Worm (Caenorhabditis elegans): ENCODE data around the gene hpo-34.

Gene hpo-34

DNA sequence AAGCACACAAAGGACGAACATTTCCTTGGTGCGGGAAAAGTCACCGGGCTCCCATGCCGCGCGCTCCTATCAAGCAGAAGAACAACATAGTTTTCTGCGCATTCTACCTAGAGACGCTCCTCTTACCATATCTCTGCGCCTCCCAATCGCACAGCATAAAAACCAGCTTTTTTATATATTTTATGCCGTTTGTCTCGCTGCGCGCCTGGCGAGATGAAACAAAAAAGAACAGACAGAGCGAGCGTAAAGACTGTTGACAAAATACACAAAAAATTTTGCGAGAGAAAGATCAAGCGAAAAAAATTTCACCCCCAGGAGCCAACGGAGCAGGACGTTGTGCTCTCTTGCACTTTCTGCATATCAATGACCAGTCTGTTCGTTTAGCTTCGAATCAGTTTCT, 41.1 kb downstream of the hpo-34 start:
- no peak for TF ChIP-seq unc-55 (GFP tag; optimal IDR thresholded peaks at IDR 0.05)
- no peak for TF ChIP-seq sox-4 (tag; optimal IDR thresholded peaks at IDR 0.05)
- TF ChIP-seq Y22D7AL.16 (tag; optimal IDR thresholded peaks at IDR 0.05): no peak
- no peak for TF ChIP-seq pag-3 (tag; optimal IDR thresholded peaks at IDR 0.05; ENCODE audit: borderline replicate concordance)

DNA sequence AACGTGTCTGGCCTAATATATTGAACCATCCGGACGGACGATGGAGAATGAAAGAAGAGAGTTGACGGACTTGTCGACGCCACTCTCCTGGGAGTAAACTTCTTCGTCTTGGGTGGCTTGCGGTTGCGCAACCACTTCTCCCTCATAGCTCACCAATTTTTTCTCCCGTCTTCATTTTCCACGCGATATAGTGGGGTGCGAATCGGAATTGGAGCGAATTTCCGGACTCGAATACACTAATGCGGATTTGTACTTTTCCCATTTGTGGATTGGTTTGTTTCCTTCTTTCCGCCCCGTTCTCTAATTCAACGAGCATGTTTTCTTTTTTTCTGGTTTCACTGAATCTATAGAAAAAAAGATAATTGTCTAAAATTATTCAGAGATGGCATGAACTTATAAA, 43.1 kb downstream of the hpo-34 start:
- TF ChIP-seq ceh-6 (GFP tag; optimal IDR thresholded peaks at IDR 0.05) (no peak), ceh-31 (tag; optimal IDR thresholded peaks at IDR 0.05) (peak; percentile 46), che-1 (tag; optimal IDR thresholded peaks at IDR 0.05) (no peak), elt-2 (tag; optimal IDR thresholded peaks at IDR 0.05) (no peak), unc-42 (tag; optimal IDR thresholded peaks at IDR 0.05) (peak; percentile 34), ceh-22 (tag; optimal IDR thresholded peaks at IDR 0.05) (no peak)

DNA sequence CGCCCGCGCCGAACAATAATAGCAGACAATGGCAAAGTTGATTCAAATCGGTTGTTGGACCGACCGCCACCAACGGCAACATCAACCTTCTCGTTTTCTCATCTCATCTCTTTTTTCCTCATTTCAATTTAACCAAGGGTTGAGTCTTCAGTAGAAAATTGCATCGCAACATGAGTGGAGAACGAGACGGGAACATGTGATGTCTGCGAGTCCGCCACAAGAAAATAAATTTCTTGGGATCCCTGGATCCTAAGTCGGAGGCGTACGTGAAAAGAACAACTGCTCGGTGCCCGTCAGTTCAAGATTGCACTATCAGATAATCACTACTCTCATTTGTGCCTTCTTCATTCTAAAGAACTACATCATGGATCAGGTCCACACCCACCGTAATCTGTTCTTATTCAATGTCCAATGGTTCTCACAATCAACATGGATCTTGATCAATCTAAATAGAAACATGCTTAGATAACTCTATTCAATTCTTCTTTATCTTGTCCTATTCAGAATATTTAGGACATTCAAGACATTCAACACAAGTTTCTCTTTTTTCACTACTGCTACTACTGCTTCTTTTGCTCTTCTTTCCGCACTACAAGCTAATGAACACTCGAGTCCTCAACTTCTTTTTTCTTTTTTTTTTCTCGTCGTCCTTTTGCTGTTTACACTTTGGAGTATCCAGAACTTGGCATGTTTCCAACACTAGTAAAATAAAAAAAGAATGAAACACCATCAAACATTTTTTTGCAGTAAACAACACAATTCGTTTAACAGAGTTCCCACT, 44.1 kb downstream of the hpo-34 start:
- no peak for TF ChIP-seq tbx-7 (tag; optimal IDR thresholded peaks at IDR 0.05)
- peak; percentile 30 for TF ChIP-seq hlh-30 (tag; optimal IDR thresholded peaks at IDR 0.05; ENCODE audit: insufficient read depth)
- TF ChIP-seq unc-86 (tag; optimal IDR thresholded peaks at IDR 0.05): no peak
- TF ChIP-seq madf-2 (tag; optimal IDR thresholded peaks at IDR 0.05): no peak
- TF ChIP-seq unc-55 (GFP tag; optimal IDR thresholded peaks at IDR 0.05): no peak
- TF ChIP-seq F13H6.1 (tag; optimal IDR thresholded peaks at IDR 0.05): no peak

DNA sequence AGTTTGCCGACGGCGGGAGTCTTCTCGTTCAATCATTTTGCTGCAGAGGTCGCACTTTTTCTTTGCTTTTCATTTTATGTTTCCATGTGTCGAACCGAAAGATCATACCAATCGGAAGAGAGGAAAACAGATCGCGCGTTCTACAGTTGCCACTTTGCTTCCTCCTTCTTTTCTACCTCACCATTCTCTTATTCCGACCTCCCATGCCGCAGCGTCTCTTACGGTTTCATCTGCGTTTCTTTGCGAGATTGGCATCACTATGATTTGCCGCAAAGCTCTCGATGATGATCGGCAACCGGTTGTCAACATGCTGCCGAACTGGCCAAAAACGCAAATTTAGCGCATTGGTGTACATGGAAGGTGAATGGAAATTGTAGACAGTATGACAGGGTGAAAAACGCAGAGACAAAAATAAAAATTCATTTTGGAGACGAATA, 44.7 kb downstream of the hpo-34 start:
- TF ChIP-seq ceh-34 (tag; optimal IDR thresholded peaks at IDR 0.05): no peak
- no peak for TF ChIP-seq ceh-22 (tag; optimal IDR thresholded peaks at IDR 0.05)
- TF ChIP-seq sox-4 (tag; optimal IDR thresholded peaks at IDR 0.05): no peak
- no peak for TF ChIP-seq odd-2 (tag; optimal IDR thresholded peaks at IDR 0.05)
- no peak for TF ChIP-seq hlh-8 (tag; optimal IDR thresholded peaks at IDR 0.05)
- no peak for TF ChIP-seq elt-2 (tag; optimal IDR thresholded peaks at IDR 0.05)
- no peak for TF ChIP-seq unc-55 (GFP tag; optimal IDR thresholded peaks at IDR 0.05)
- TF ChIP-seq rnt-1 (tag; optimal IDR thresholded peaks at IDR 0.05): peak; percentile 62
- TF ChIP-seq ztf-16 (tag; optimal IDR thresholded peaks at IDR 0.05): no peak
- TF ChIP-seq F13H6.1 (tag; optimal IDR thresholded peaks at IDR 0.05): peak; percentile 52
- no peak for TF ChIP-seq ceh-9 (tag; optimal IDR thresholded peaks at IDR 0.05)
- TF ChIP-seq ceh-31 (tag; optimal IDR thresholded peaks at IDR 0.05): peak; percentile 38
- TF ChIP-seq ceh-45 (GFP tag; IDR thresholded peaks at IDR 0.05): no peak
- no peak for TF ChIP-seq pqm-1 (tag; optimal IDR thresholded peaks at IDR 0.05)
- TF ChIP-seq ceh-24 (tag; optimal IDR thresholded peaks at IDR 0.05): no peak
- no peak for TF ChIP-seq pha-2 (tag; optimal IDR thresholded peaks at IDR 0.05)
- no peak for TF ChIP-seq pha-4 (tag; optimal IDR thresholded peaks at IDR 0.05)
- TF ChIP-seq ceh-6 (GFP tag; optimal IDR thresholded peaks at IDR 0.05): no peak
- TF ChIP-seq ceh-2 (tag; optimal IDR thresholded peaks at IDR 0.05): no peak
- peak; percentile 39 for TF ChIP-seq ets-4 (tag; optimal IDR thresholded peaks at IDR 0.05)
- TF ChIP-seq madf-2 (tag; optimal IDR thresholded peaks at IDR 0.05): no peak
- TF ChIP-seq nfya-1 (tag; optimal IDR thresholded peaks at IDR 0.05): peak; percentile 26
- no peak for TF ChIP-seq gmeb-2 (tag; optimal IDR thresholded peaks at IDR 0.05)
- no peak for TF ChIP-seq pag-3 (tag; optimal IDR thresholded peaks at IDR 0.05; ENCODE audit: borderline replicate concordance)
- no peak for TF ChIP-seq ceh-14 (tag; optimal IDR thresholded peaks at IDR 0.05)
- TF ChIP-seq hlh-13 (GFP tag; optimal IDR thresholded peaks at IDR 0.05): no peak
- no peak for TF ChIP-seq npax-4 (tag; optimal IDR thresholded peaks at IDR 0.05)
- TF ChIP-seq lim-6 (tag; optimal IDR thresholded peaks at IDR 0.05): no peak
- no peak for TF ChIP-seq mec-3 (tag; optimal IDR thresholded peaks at IDR 0.05; ENCODE audit: borderline replicate concordance)
- TF ChIP-seq T23F11.4 (GFP tag; optimal IDR thresholded peaks at IDR 0.05): no peak
- peak; percentile 13 for TF ChIP-seq C08G9.2 (tag; optimal IDR thresholded peaks at IDR 0.05)
- TF ChIP-seq C38D4.7 (GFP tag; optimal IDR thresholded peaks at IDR 0.05): no peak
- TF ChIP-seq ceh-48 (tag; optimal IDR thresholded peaks at IDR 0.05): no peak
- no peak for TF ChIP-seq unc-42 (tag; optimal IDR thresholded peaks at IDR 0.05)
- no peak for TF ChIP-seq hlh-6 (tag; optimal IDR thresholded peaks at IDR 0.05)
- no peak for TF ChIP-seq eyg-1 (tag; optimal IDR thresholded peaks at IDR 0.05)
- no peak for TF ChIP-seq ceh-30 (tag; optimal IDR thresholded peaks at IDR 0.05)
- TF ChIP-seq ama-1 (optimal IDR thresholded peaks at IDR 0.05): no peak
- no peak for TF ChIP-seq sdc-2 (tag; optimal IDR thresholded peaks at IDR 0.05)
- TF ChIP-seq dmd-4 (tag; optimal IDR thresholded peaks at IDR 0.05; ENCODE audit: borderline replicate concordance): peak; percentile 57
